Worm (Caenorhabditis elegans): ENCODE measurements around the gene cct-4.

cct-4 gene

DNA sequence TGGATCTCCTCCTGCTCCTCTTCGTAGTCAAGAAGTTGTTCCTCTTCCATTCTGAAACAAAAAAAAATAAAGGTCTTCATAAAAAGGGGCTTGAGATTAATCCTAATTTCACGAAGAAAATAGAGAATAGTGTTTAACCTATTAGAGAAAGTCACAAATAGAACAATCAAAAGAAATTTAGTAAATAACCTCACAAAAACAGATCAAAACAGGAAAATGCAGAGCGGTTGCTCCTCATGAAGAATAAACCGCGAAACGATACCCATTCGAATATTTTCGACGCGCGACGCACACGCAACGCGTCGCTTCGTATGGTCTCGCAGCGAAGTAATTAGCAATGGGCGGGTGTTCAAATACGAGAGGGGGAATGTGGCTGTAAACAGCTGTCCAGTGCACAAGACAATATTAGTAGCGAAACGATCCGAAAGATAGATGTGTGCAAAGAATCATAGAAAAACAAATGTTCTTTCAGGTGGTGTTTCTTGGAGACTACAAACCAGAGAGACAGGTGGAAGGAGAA, 45.4 kb downstream of the cct-4 start, which contains the start of gene hel-1 (continued):
- TF ChIP-seq irx-1 (tag; optimal IDR thresholded peaks at IDR 0.05) (peak; percentile 39), lir-3 (tag; optimal IDR thresholded peaks at IDR 0.05; ENCODE audit: poor library complexity) (peak; percentile 37), hpl-2 (GFP tag; optimal IDR thresholded peaks at IDR 0.05) (no peak), unc-86 (tag; optimal IDR thresholded peaks at IDR 0.05) (peak; percentile 55), ceh-90 (tag; optimal IDR thresholded peaks at IDR 0.05) (no peak), unc-130 (tag; optimal IDR thresholded peaks at IDR 0.05) (peak; percentile 65), nhr-77 (tag; optimal IDR thresholded peaks at IDR 0.05) (peak; percentile 69), nhr-11 (tag; optimal IDR thresholded peaks at IDR 0.05) (peak; percentile 57), nhr-84 (tag; optimal IDR thresholded peaks at IDR 0.05) (no peak), mdl-1 (tag; optimal IDR thresholded peaks at IDR 0.05) (peak in 1 of 2 experiments; percentile 81), Y116A8C.19 (tag; optimal IDR thresholded peaks at IDR 0.05; ENCODE audit: borderline replicate concordance) (no peak), pag-3 (tag; optimal IDR thresholded peaks at IDR 0.05; ENCODE audit: borderline replicate concordance, insufficient read depth) (no peak), unc-98 (GFP tag; IDR thresholded peaks at IDR 0.05) (no peak), fkh-4 (tag; optimal IDR thresholded peaks at IDR 0.05; ENCODE audit: borderline replicate concordance) (peak; percentile 18), ceh-63 (GFP tag; optimal IDR thresholded peaks at IDR 0.05) (no peak), nhr-28 (tag; optimal IDR thresholded peaks at IDR 0.05) (no peak), mef-2 (tag; optimal IDR thresholded peaks at IDR 0.05) (no peak), efl-3 (GFP tag; optimal IDR thresholded peaks at IDR 0.05) (no peak), nhr-71 (tag; optimal IDR thresholded peaks at IDR 0.05) (peak; percentile 91), C04F5.9 (tag; optimal IDR thresholded peaks at IDR 0.05) (peak; percentile 64), alr-1 (tag; optimal IDR thresholded peaks at IDR 0.05; ENCODE audit: borderline replicate concordance) (no peak), zip-4 (GFP tag; optimal IDR thresholded peaks at IDR 0.05) (peak; percentile 39), nhr-47 (tag; optimal IDR thresholded peaks at IDR 0.05) (peak; percentile 82), jun-1 (tag; optimal IDR thresholded peaks at IDR 0.05) (peak; percentile 55), egl-27 (tag; optimal IDR thresholded peaks at IDR 0.05) (no peak), nhr-12 (tag; optimal IDR thresholded peaks at IDR 0.05) (no peak), vab-15 (tag; optimal IDR thresholded peaks at IDR 0.05) (peak; percentile 100), ztf-11 (tag; optimal IDR thresholded peaks at IDR 0.05) (peak in 1 of 2 experiments; percentile 47), skn-1 (tag; optimal IDR thresholded peaks at IDR 0.05) (peak; percentile 75), egl-13 (tag; optimal IDR thresholded peaks at IDR 0.05) (peak; percentile 2), unc-30 (tag; optimal IDR thresholded peaks at IDR 0.05) (no peak), lin-14 (GFP tag; optimal IDR thresholded peaks at IDR 0.05) (peak; percentile 87), zag-1 (tag; optimal IDR thresholded peaks at IDR 0.05) (peak; percentile 27), grh-1 (GFP tag; IDR thresholded peaks at IDR 0.05) (peak; percentile 55; the same call in 1 of the 2 replicates), lin-13 (GFP tag; optimal IDR thresholded peaks at IDR 0.05) (peak; percentile 89), hlh-17 (GFP tag; optimal IDR thresholded peaks at IDR 0.05; ENCODE audit: borderline replicate concordance) (no peak), aly-2 (tag; optimal IDR thresholded peaks at IDR 0.05) (peak; percentile 52), ets-5 (GFP tag; IDR thresholded peaks at IDR 0.05) (no peak), nhr-19 (GFP tag; conservative IDR thresholded peaks at IDR 0.05) (peak; percentile 84), unc-62 (GFP tag; optimal IDR thresholded peaks at IDR 0.05) (no peak), dpl-1 (GFP tag; optimal IDR thresholded peaks at IDR 0.05) (peak; percentile 93 to 95 (median 93)), fkh-8 (tag; optimal IDR thresholded peaks at IDR 0.05) (peak; percentile 74), dsc-1 (tag; optimal IDR thresholded peaks at IDR 0.05) (peak; percentile 74), fkh-10 (GFP tag; optimal IDR thresholded peaks at IDR 0.05) (peak; percentile 2), nhr-237 (tag; optimal IDR thresholded peaks at IDR 0.05) (peak; percentile 72), ceh-88 (GFP tag; IDR thresholded peaks at IDR 0.05) (no peak), snpc-4 (tag; optimal IDR thresholded peaks at IDR 0.05) (no peak)
